Fruit fly (Drosophila melanogaster) whole organism, embryonic: Measurements from ENCODE around the gene Spn28Dc.

Experiments
- ATbp ChIP-seq: fragments of 200-800 bp; sonication (Bioruptor generic); optimal IDR thresholded peaks from 2 replicates; lab custom pipeline; 2017; ENCODE audit warnings: missing biosample characterization, mild to moderate bottlenecking, missing genetic modification characterization, missing genetic modification reagents
- Blimp-1 ChIP-seq: fragments of 200-800 bp; sonication (Bioruptor generic); optimal IDR thresholded peaks from 3 replicates; lab custom pipeline; 2018; ENCODE audit warnings: missing biosample characterization, missing genetic modification characterization, mild to moderate bottlenecking, moderate library complexity, missing genetic modification reagents
- CG10147 ChIP-seq: fragments of 200-800 bp; sonication (Bioruptor generic); optimal IDR thresholded peaks from 2 replicates; lab custom pipeline; 2019; ENCODE audit warnings: missing biosample characterization, mild to moderate bottlenecking, missing genetic modification characterization, moderate library complexity
- CG10267 ChIP-seq: fragments of 200-800 bp; sonication (Bioruptor generic); optimal IDR thresholded peaks from 2 replicates; lab custom pipeline; 2018; ENCODE audit warnings: missing biosample characterization, mild to moderate bottlenecking, missing genetic modification characterization, moderate library complexity
- CG10543 ChIP-seq: fragments of 200-800 bp; sonication (Bioruptor generic); optimal IDR thresholded peaks from 3 replicates; lab custom pipeline; 2017; ENCODE audit warnings: missing biosample characterization, mild to moderate bottlenecking, missing genetic modification characterization, moderate library complexity
- CG12744 ChIP-seq: fragments of 200-800 bp; sonication (Bioruptor generic); optimal IDR thresholded peaks from 2 replicates; lab custom pipeline; 2016; ENCODE audit warnings: missing biosample characterization, missing genetic modification characterization
- CG13894 ChIP-seq: fragments of 200-800 bp; sonication (Bioruptor generic); optimal IDR thresholded peaks from 3 replicates; lab custom pipeline; 2018; ENCODE audit warnings: missing biosample characterization, mild to moderate bottlenecking, missing genetic modification characterization, moderate library complexity
- CG15479 ChIP-seq: fragments of 200-800 bp; sonication (Bioruptor generic); optimal IDR thresholded peaks from 3 replicates; lab custom pipeline; 2019; ENCODE audit warnings: missing biosample characterization, mild to moderate bottlenecking, missing genetic modification characterization, moderate library complexity
- CG1602 ChIP-seq: fragments of 200-800 bp; sonication (Bioruptor generic); optimal IDR thresholded peaks from 3 replicates; lab custom pipeline; 2016; ENCODE audit warnings: missing biosample characterization, missing genetic modification characterization
- CG17186 ChIP-seq: fragments of 200-800 bp; sonication (Bioruptor generic); optimal IDR thresholded peaks from 3 replicates; lab custom pipeline; 2017; ENCODE audit warnings: missing biosample characterization, missing genetic modification reagents, missing genetic modification characterization
- CG17568 ChIP-seq: fragments of 200-800 bp; sonication (Bioruptor generic); optimal IDR thresholded peaks from 2 replicates; lab custom pipeline; 2018; ENCODE audit warnings: missing biosample characterization, mild to moderate bottlenecking, missing genetic modification characterization, moderate library complexity
- CG2678 ChIP-seq: fragments of 200-800 bp; sonication (Bioruptor generic); optimal IDR thresholded peaks from 3 replicates; lab custom pipeline; 2019; ENCODE audit warnings: missing biosample characterization, mild to moderate bottlenecking, missing genetic modification characterization, moderate library complexity
- CG3065 ChIP-seq: fragments of 200-800 bp; sonication (Bioruptor generic); optimal IDR thresholded peaks from 2 replicates; lab custom pipeline; 2016; ENCODE audit warnings: missing biosample characterization, missing genetic modification characterization
- CG31441 ChIP-seq: fragments of 200-800 bp; sonication (Bioruptor generic); IDR thresholded peaks from 2 replicates; pipeline ENCODE4 v1.3.6; 2022; ENCODE audit warnings: missing biosample characterization, missing genetic modification characterization
- CG4617 ChIP-seq: fragments of 200-800 bp; sonication (Bioruptor generic); optimal IDR thresholded peaks from 3 replicates; lab custom pipeline; 2016; ENCODE audit warnings: missing biosample characterization, missing genetic modification characterization, borderline replicate concordance
- CG6175 ChIP-seq: fragments of 200-800 bp; sonication (Bioruptor generic); IDR thresholded peaks from 3 replicates; pipeline ENCODE4 v1.3.6; 2022; ENCODE audit warnings: missing biosample characterization, missing genetic modification characterization
- CG8388 ChIP-seq: fragments of 200-800 bp; sonication (Bioruptor generic); optimal IDR thresholded peaks from 2 replicates; lab custom pipeline; 2019; ENCODE audit warnings: missing biosample characterization, mild to moderate bottlenecking, missing genetic modification characterization, moderate library complexity
- CG9797 ChIP-seq: fragments of 200-800 bp; sonication (Bioruptor generic); optimal IDR thresholded peaks from 3 replicates; lab custom pipeline; 2018; ENCODE audit warnings: missing biosample characterization, mild to moderate bottlenecking, missing genetic modification characterization
- Dbx ChIP-seq: fragments of 200-800 bp; sonication (Bioruptor generic); IDR thresholded peaks from 3 replicates; pipeline ENCODE4 v1.3.6; 2022; ENCODE audit warnings: missing biosample characterization, missing genetic modification characterization
- Gug ChIP-seq: fragments of 200-800 bp; sonication (Bioruptor generic); IDR thresholded peaks from 4 replicates; pipeline ENCODE4 v1.3.6; 2022; ENCODE audit warnings: missing biosample characterization, missing genetic modification characterization
- HHEX ChIP-seq: fragments of 200-800 bp; sonication (Bioruptor generic); optimal IDR thresholded peaks from 3 replicates; lab custom pipeline; 2017; ENCODE audit warnings: missing biosample characterization, mild to moderate bottlenecking, missing genetic modification characterization, missing genetic modification reagents
- HLH54F ChIP-seq: fragments of 200-800 bp; sonication (Bioruptor generic); optimal IDR thresholded peaks from 3 replicates; lab custom pipeline; 2016; ENCODE audit warnings: missing biosample characterization, missing genetic modification characterization
- HLHmδ ChIP-seq: fragments of 200-800 bp; sonication (Bioruptor generic); optimal IDR thresholded peaks from 2 replicates; lab custom pipeline; 2018; ENCODE audit warnings: missing biosample characterization, mild to moderate bottlenecking, missing genetic modification characterization, moderate library complexity
- Hr78 ChIP-seq, 2 experiments: fragments of 200-800 bp in 1 of 2; fragments of >200 bp in 1 of 2; sonication (Bioruptor generic) in 1 of 2; optimal IDR thresholded peaks; 2 replicates each; lab custom pipeline; 2017 to 2019; ENCODE audit warnings: missing biosample characterization in 2 of 2, missing genetic modification characterization in 2 of 2, mild to moderate bottlenecking in 1 of 2, moderate library complexity in 1 of 2
- NfI ChIP-seq: fragments of 200-800 bp; sonication (Bioruptor generic); optimal IDR thresholded peaks from 3 replicates; lab custom pipeline; 2018; ENCODE audit warnings: missing biosample characterization, mild to moderate bottlenecking, missing genetic modification characterization, moderate library complexity
- Poxn ChIP-seq: fragments of 200-800 bp; sonication (Bioruptor generic); IDR thresholded peaks from 2 replicates; pipeline ENCODE4 v1.3.6; 2022; ENCODE audit warnings: missing biosample characterization, missing genetic modification characterization
- Ravus ChIP-seq: fragments of 200-800 bp; sonication (Bioruptor generic); IDR thresholded peaks from 2 replicates; pipeline ENCODE4 v1.3.6; 2022; ENCODE audit warnings: missing biosample characterization, missing genetic modification characterization
- Sin3A ChIP-seq: fragments of >200 bp; optimal IDR thresholded peaks from 2 replicates; lab custom pipeline; 2018
- TFAM ChIP-seq: fragments of 200-800 bp; sonication (Bioruptor generic); optimal IDR thresholded peaks from 2 replicates; lab custom pipeline; 2017; ENCODE audit warnings: missing biosample characterization, missing genetic modification characterization, inconsistent platforms
- Vsx1 ChIP-seq: fragments of 200-800 bp; sonication (Bioruptor generic); optimal IDR thresholded peaks from 2 replicates; lab custom pipeline; 2017; ENCODE audit warnings: missing biosample characterization, mild to moderate bottlenecking, missing genetic modification characterization, missing genetic modification reagents
- amos ChIP-seq: fragments of 200-800 bp; sonication (Bioruptor generic); IDR thresholded peaks from 2 replicates; pipeline ENCODE4 v1.3.6; 2022; ENCODE audit warnings: missing biosample characterization, missing genetic modification characterization; ENCODE audit not compliant: partially characterized antibody
- ato ChIP-seq: fragments of 200-800 bp; sonication (Bioruptor generic); IDR thresholded peaks from 2 replicates; pipeline ENCODE4 v1.3.6; 2022; ENCODE audit warnings: missing biosample characterization, missing genetic modification characterization; ENCODE audit not compliant: partially characterized antibody
- ci ChIP-seq: fragments of 200-800 bp; sonication (Bioruptor generic); IDR thresholded peaks from 3 replicates; pipeline ENCODE4 v1.3.6; 2022; ENCODE audit warnings: missing biosample characterization, missing genetic modification characterization
- dan ChIP-seq: fragments of 200-800 bp; sonication (Bioruptor generic); IDR thresholded peaks from 2 replicates; pipeline ENCODE4 v1.3.6; 2022; ENCODE audit warnings: missing biosample characterization, missing genetic modification characterization
- dm ChIP-seq: fragments of 200-800 bp; sonication (Bioruptor generic); optimal IDR thresholded peaks from 3 replicates; lab custom pipeline; 2016; ENCODE audit warnings: missing biosample characterization, missing genetic modification characterization
- fd64A ChIP-seq: fragments of 200-800 bp; sonication (Bioruptor generic); optimal IDR thresholded peaks from 3 replicates; lab custom pipeline; 2018; ENCODE audit warnings: missing biosample characterization, mild to moderate bottlenecking, missing genetic modification characterization
- fu2 ChIP-seq: fragments of 200-800 bp; sonication (Bioruptor generic); optimal IDR thresholded peaks from 2 replicates; lab custom pipeline; 2016; ENCODE audit warnings: missing biosample characterization, missing genetic modification characterization
- h ChIP-seq: fragments of >200 bp; optimal IDR thresholded peaks from 2 replicates; lab custom pipeline; 2017
- kay ChIP-seq: fragments of 200-800 bp; sonication (Bioruptor generic); optimal IDR thresholded peaks from 2 replicates; lab custom pipeline; 2016; ENCODE audit warnings: missing biosample characterization, missing genetic modification characterization
- lab ChIP-seq: fragments of 200-800 bp; sonication (Bioruptor generic); optimal IDR thresholded peaks from 3 replicates; lab custom pipeline; 2017; ENCODE audit warnings: missing biosample characterization, missing genetic modification characterization, mild to moderate bottlenecking, moderate library complexity, missing genetic modification reagents
- lov ChIP-seq, 2 experiments: fragments of 200-800 bp in 1 of 2; fragments of >200 bp in 1 of 2; sonication (Bioruptor generic) in 1 of 2; IDR thresholded peaks in 1 of 2; optimal IDR thresholded peaks in 1 of 2; 2 replicates in 1 of 2; 3 replicates in 1 of 2; pipeline versions ENCODE4 v1.3.6 to Lab custom; 2017 to 2022; ENCODE audit warnings: missing biosample characterization in 1 of 2, missing genetic modification characterization in 1 of 2
- nau ChIP-seq: fragments of 200-800 bp; sonication (Bioruptor generic); optimal IDR thresholded peaks from 3 replicates; lab custom pipeline; 2017; ENCODE audit warnings: missing biosample characterization, mild to moderate bottlenecking, missing genetic modification characterization, missing genetic modification reagents
- odd ChIP-seq: fragments of 200-800 bp; sonication (Bioruptor generic); optimal IDR thresholded peaks from 2 replicates; lab custom pipeline; 2017; ENCODE audit warnings: missing biosample characterization, mild to moderate bottlenecking, missing genetic modification characterization
- prd ChIP-seq, 3 experiments: fragments of >200 bp in 2 of 3; fragments of 200-800 bp in 1 of 3; sonication (Bioruptor generic) in 1 of 3; optimal IDR thresholded peaks in 2 of 3; IDR thresholded peaks in 1 of 3; 2 replicates in 2 of 3; 3 replicates in 1 of 3; pipeline versions ENCODE4 v1.3.6 to Lab custom; 2017 to 2022; ENCODE audit warnings: missing biosample characterization in 1 of 3, missing genetic modification characterization in 1 of 3
- scrt ChIP-seq: fragments of 200-800 bp; sonication (Bioruptor generic); optimal IDR thresholded peaks from 2 replicates; lab custom pipeline; 2018; ENCODE audit warnings: missing biosample characterization, mild to moderate bottlenecking, missing genetic modification characterization, moderate library complexity
- shn ChIP-seq: fragments of 200-800 bp; sonication (Bioruptor generic); optimal IDR thresholded peaks from 3 replicates; lab custom pipeline; 2016; ENCODE audit warnings: missing biosample characterization, missing genetic modification characterization
- ssp ChIP-seq: fragments of 200-800 bp; sonication (Bioruptor generic); IDR thresholded peaks from 2 replicates; pipeline ENCODE4 v1.3.6; 2022; ENCODE audit warnings: missing biosample characterization, missing genetic modification characterization
- vfl ChIP-seq: fragments of 200-800 bp; sonication (Bioruptor generic); optimal IDR thresholded peaks from 2 replicates; lab custom pipeline; 2016; ENCODE audit warnings: missing biosample characterization, missing genetic modification characterization

The Spn28Dc gene

dm6 chr2L:8042645-8043281 lies 35.8 kb upstream of the Spn28Dc start, which contains the start of gene RpL36A (continued):
- TF ChIP-seq CG10267 (peak; percentile 63), Ravus (no peak; the same call in 1 of the 2 replicates), Poxn (GFP tag; lab: Robert Waterston, UW) (no peak), CG10543 (peak; percentile 58), Gug (no peak), HLHmδ (GFP tag; lab: Kevin White, UChicago) (peak; percentile 52), CG12744 (peak; percentile 46), vfl (no peak), CG31441 (GFP tag; lab: Robert Waterston, UW) (no peak; the same call in none of the 2 replicates), CG17186 (GFP tag; lab: Kevin White, UChicago) (peak; percentile 21), CG10147 (GFP tag; lab: Kevin White, UChicago) (no peak), prd (optimal IDR thresholded peaks at IDR 0.05; lab: Kevin White, UChicago) (no peak), prd (GFP tag; IDR thresholded peaks at IDR 0.05; lab: Robert Waterston, UW) (no peak), CG15479 (no peak), dan (GFP tag; lab: Robert Waterston, UW) (no peak), CG9797 (GFP tag; lab: Kevin White, UChicago) (peak; percentile 3), ATbp (GFP tag; lab: Kevin White, UChicago) (peak; percentile 62), CG2678 (tag; lab: Kevin White, UChicago) (no peak), Vsx1 (GFP tag; lab: Kevin White, UChicago) (no peak), fd64A (GFP tag; lab: Kevin White, UChicago) (peak; percentile 69), Sin3A (lab: Kevin White, UChicago) (peak; percentile 3), CG3065 (no peak), CG4617 (GFP tag; lab: Kevin White, UChicago) (no peak), CG8388 (peak; percentile 30), h (lab: Kevin White, UChicago) (no peak), TFAM (no peak), CG17568 (GFP tag; lab: Kevin White, UChicago) (no peak), HLH54F (GFP tag; lab: Kevin White, UChicago) (peak; percentile 31), kay (GFP tag; lab: Kevin White, UChicago) (no peak), dm (GFP tag; lab: Kevin White, UChicago) (peak; percentile 89), shn (peak; percentile 46), fu2 (GFP tag; lab: Kevin White, UChicago) (no peak), nau (GFP tag; lab: Kevin White, UChicago) (no peak), scrt (GFP tag; lab: Kevin White, UChicago) (no peak), ato (GFP tag; lab: Robert Waterston, UW) (peak; percentile 91), lab (peak; percentile 77), Hr78 (GFP tag; optimal IDR thresholded peaks at IDR 0.05; lab: Kevin White, UChicago) (no peak), CG6175 (GFP tag; lab: Robert Waterston, UW) (0 out of 3 replicates have a peak, but pooled peaks have one; percentile 24), HHEX (GFP tag; lab: Kevin White, UChicago) (peak; percentile 54), odd (GFP tag; lab: Kevin White, UChicago) (no peak), Dbx (peak; percentile 67; the same call in 2 of the 3 replicates), CG13894 (tag; lab: Kevin White, UChicago) (no peak), CG1602 (GFP tag; lab: Kevin White, UChicago) (peak; percentile 29), amos (GFP tag; lab: Robert Waterston, UW) (peak; percentile 97), lov (optimal IDR thresholded peaks at IDR 0.05; lab: Kevin White, UChicago) (no peak), lov (GFP tag; IDR thresholded peaks at IDR 0.05; lab: Robert Waterston, UW) (peak; percentile 76; the same call in 2 of the 3 replicates), ci (GFP tag; lab: Robert Waterston, UW) (peak; percentile 84), NfI (GFP tag; lab: Kevin White, UChicago) (peak; percentile 83), ssp (peak; percentile 81), Blimp-1 (no peak)
